Fruit fly (Drosophila melanogaster): Measurements from ENCODE around the gene Pka-C2.

DNA sequence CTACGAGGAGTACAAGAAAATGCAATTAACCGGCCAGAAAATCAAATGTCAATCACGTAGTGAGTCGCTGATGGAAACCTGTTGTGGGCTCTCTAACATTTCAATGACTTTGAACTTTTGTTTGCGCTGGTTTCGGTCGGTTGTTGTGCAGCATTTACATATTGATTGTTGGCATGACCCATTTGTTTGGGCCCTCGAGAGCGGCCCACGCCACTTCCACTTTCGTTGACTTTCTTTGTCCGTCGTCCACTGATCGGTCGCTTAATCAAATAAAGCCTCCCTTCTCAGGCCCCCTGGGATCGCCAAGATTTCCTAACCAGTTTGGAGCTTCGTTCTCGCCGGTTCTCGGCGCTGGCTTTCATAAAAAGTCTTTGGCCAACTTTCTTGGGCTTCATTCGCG lies 6.7 kb downstream of the Pka-C2 start, which contains the start of gene Spn100A:
- TF ChIP-seq CG8478 (optimal IDR thresholded peaks at IDR 0.05) (no peak), psq (optimal IDR thresholded peaks at IDR 0.05) (no peak)

Measured in whole organism.